Worm (Caenorhabditis elegans) whole organism, L4 larva: ENCODE data around the gene nhr-208.

Experiments
- F37D6.2 ChIP-seq: sonication (generic microtip); optimal IDR thresholded peaks from 2 replicates; lab custom pipeline; 2016; ENCODE audit warnings: mild to moderate bottlenecking, missing genetic modification characterization, missing compliant biosample characterization
- F44E2.7 ChIP-seq: fragments of 200-800 bp; sonication (Bioruptor generic); IDR thresholded peaks from 2 replicates; pipeline ENCODE4 v2.1.2; 2022; ENCODE audit warnings: missing genetic modification characterization, missing compliant biosample characterization
- R02D3.7 ChIP-seq: fragments of 150-350 bp; sonication (generic microtip); optimal IDR thresholded peaks from 3 replicates; lab custom pipeline; 2014; ENCODE audit warnings: missing biosample characterization, missing genetic modification characterization
- T26A8.4 ChIP-seq: fragments of 200-800 bp; sonication (Bioruptor generic); IDR thresholded peaks from 2 replicates; pipeline ENCODE4 v1.3.6; 2022; ENCODE audit warnings: missing genetic modification characterization, missing compliant biosample characterization
- Y5F2A.4 ChIP-seq: fragments of 200-800 bp; sonication (Bioruptor generic); optimal IDR thresholded peaks from 2 replicates; lab custom pipeline; 2018; ENCODE audit warnings: mild to moderate bottlenecking, missing genetic modification characterization, missing compliant biosample characterization
- Y75B8A.6 ChIP-seq: fragments of 200-800 bp; sonication (Bioruptor generic); IDR thresholded peaks from 2 replicates; pipeline ENCODE4 v1.3.6; 2022; ENCODE audit warnings: missing genetic modification reagents, missing genetic modification characterization, missing compliant biosample characterization
- aha-1 ChIP-seq: fragments of 150-350 bp; peaks from one replicate; lab custom pipeline; 2014; ENCODE audit warnings: missing biosample characterization, missing genetic modification characterization
- aly-2 ChIP-seq: sonication (generic microtip); optimal IDR thresholded peaks from 2 replicates; lab custom pipeline; 2018; ENCODE audit warnings: missing biosample characterization, missing genetic modification characterization
- ceh-82 ChIP-seq: sonication (generic microtip); optimal IDR thresholded peaks from 2 replicates; lab custom pipeline; 2017; ENCODE audit warnings: missing biosample characterization, missing genetic modification characterization
- daf-16 ChIP-seq, 3 experiments: sonication (generic microtip); optimal IDR thresholded peaks; 2 replicates each; lab custom pipeline; 2016 to 2017; ENCODE audit warnings: missing genetic modification characterization in 3 of 3, missing genetic modification reagents in 3 of 3, mild to moderate bottlenecking in 2 of 3, missing compliant biosample characterization in 2 of 3, missing biosample characterization in 1 of 3, moderate library complexity in 1 of 3
- daf-8 ChIP-seq: fragments of 200-800 bp; sonication (Bioruptor generic); IDR thresholded peaks from 2 replicates; pipeline ENCODE4 v1.3.6; 2022; ENCODE audit warnings: missing genetic modification characterization, missing compliant biosample characterization
- dmd-6 ChIP-seq: fragments of 200-800 bp; sonication (Bioruptor generic); IDR thresholded peaks from 2 replicates; pipeline ENCODE4 v1.3.6; 2022; ENCODE audit warnings: missing genetic modification reagents, missing genetic modification characterization, missing compliant biosample characterization
- dve-1 ChIP-seq: sonication (generic microtip); optimal IDR thresholded peaks from 2 replicates; lab custom pipeline; 2017; ENCODE audit warnings: antibody characterized with exemption, mild to moderate bottlenecking, missing genetic modification characterization, missing compliant biosample characterization; ENCODE audit not compliant: insufficient read depth
- fkh-10 ChIP-seq: fragments of 150-350 bp; optimal IDR thresholded peaks from 2 replicates; lab custom pipeline; 2014; ENCODE audit warnings: missing biosample characterization, missing genetic modification reagents, missing genetic modification characterization
- fos-1 ChIP-seq: fragments of 150-350 bp; optimal IDR thresholded peaks from 2 replicates; lab custom pipeline; 2014; ENCODE audit warnings: missing biosample characterization, missing genetic modification characterization
- hlh-11 ChIP-seq: fragments of 200-800 bp; sonication (Bioruptor generic); optimal IDR thresholded peaks from 2 replicates; lab custom pipeline; 2018; ENCODE audit warnings: mild to moderate bottlenecking, missing genetic modification characterization, missing compliant biosample characterization
- hlh-30 ChIP-seq: sonication (generic microtip); optimal IDR thresholded peaks from 2 replicates; lab custom pipeline; 2017; ENCODE audit warnings: antibody characterized with exemption, mild to moderate bottlenecking, missing genetic modification characterization, missing compliant biosample characterization; ENCODE audit not compliant: insufficient read depth
- hmg-1.1 ChIP-seq: fragments of 200-800 bp; sonication (Bioruptor generic); IDR thresholded peaks from 2 replicates; pipeline ENCODE4 v1.3.6; 2022; ENCODE audit warnings: missing genetic modification reagents, missing genetic modification characterization, missing compliant biosample characterization
- lin-15B ChIP-seq: fragments of 150-350 bp; sonication (generic microtip); optimal IDR thresholded peaks from 3 replicates; lab custom pipeline; 2014; ENCODE audit warnings: missing biosample characterization, missing genetic modification characterization
- lin-38 ChIP-seq: fragments of 200-800 bp; sonication (Bioruptor generic); IDR thresholded peaks from 2 replicates; pipeline ENCODE4 v1.3.6; 2022; ENCODE audit warnings: missing genetic modification reagents, missing genetic modification characterization, missing compliant biosample characterization
- lsy-2 ChIP-seq, 2 experiments: fragments of 150-350 bp in 1 of 2; sonication (generic microtip) in 1 of 2; optimal IDR thresholded peaks; 2 replicates each; lab custom pipeline; 2014 to 2017; ENCODE audit warnings: missing biosample characterization in 2 of 2, missing genetic modification characterization in 2 of 2
- madf-9 ChIP-seq: fragments of 200-800 bp; sonication (Bioruptor generic); conservative IDR thresholded peaks from 2 replicates; pipeline ENCODE4 v1.3.6; 2022; ENCODE audit warnings: missing genetic modification reagents, missing genetic modification characterization, missing compliant biosample characterization
- mdl-1 ChIP-seq, 2 experiments: fragments of 150-350 bp in 1 of 2; sonication (generic microtip) in 1 of 2; optimal IDR thresholded peaks; 2 replicates each; lab custom pipeline; 2014 to 2017; ENCODE audit warnings: missing biosample characterization in 2 of 2, missing genetic modification characterization in 2 of 2
- mdt-29 ChIP-seq: fragments of 200-800 bp; sonication (Bioruptor generic); IDR thresholded peaks from 2 replicates; pipeline ENCODE4 v1.3.6; 2022; ENCODE audit warnings: missing genetic modification reagents, missing genetic modification characterization, missing compliant biosample characterization
- mxl-2 ChIP-seq: fragments of 200-800 bp; sonication (Bioruptor generic); conservative IDR thresholded peaks from 2 replicates; pipeline ENCODE4 v1.3.6; 2022; ENCODE audit warnings: missing genetic modification reagents, missing genetic modification characterization, missing compliant biosample characterization
- mxl-3 ChIP-seq: fragments of 200-800 bp; sonication (Bioruptor generic); optimal IDR thresholded peaks from 2 replicates; lab custom pipeline; 2018; ENCODE audit warnings: mild to moderate bottlenecking, missing genetic modification characterization, missing compliant biosample characterization
- nhr-102 ChIP-seq: sonication (generic microtip); optimal IDR thresholded peaks from 2 replicates; lab custom pipeline; 2016; ENCODE audit warnings: mild to moderate bottlenecking, missing genetic modification characterization, moderate library complexity, missing compliant biosample characterization
- nhr-11 ChIP-seq: fragments of 150-350 bp; optimal IDR thresholded peaks from 2 replicates; lab custom pipeline; 2014; ENCODE audit warnings: missing biosample characterization, missing genetic modification characterization
- nhr-25 ChIP-seq: sonication (generic microtip); optimal IDR thresholded peaks from 2 replicates; lab custom pipeline; 2017; ENCODE audit warnings: missing genetic modification characterization, mild to moderate bottlenecking, missing compliant biosample characterization, antibody characterized with exemption, moderate library complexity, borderline replicate concordance; ENCODE audit not compliant: insufficient read depth
- nhr-41 ChIP-seq: fragments of 200-800 bp; sonication (Bioruptor generic); IDR thresholded peaks from 2 replicates; pipeline ENCODE4 v1.3.6; 2022; ENCODE audit warnings: missing genetic modification reagents, missing genetic modification characterization, missing compliant biosample characterization
- nhr-48 ChIP-seq: sonication (generic microtip); optimal IDR thresholded peaks from 2 replicates; lab custom pipeline; 2016; ENCODE audit warnings: mild to moderate bottlenecking, missing genetic modification characterization, missing compliant biosample characterization
- nhr-76 ChIP-seq: fragments of 150-350 bp; optimal IDR thresholded peaks from 2 replicates; lab custom pipeline; 2014; ENCODE audit warnings: missing biosample characterization, missing genetic modification characterization
- nhr-77 ChIP-seq: fragments of 150-350 bp; optimal IDR thresholded peaks from 2 replicates; lab custom pipeline; 2014; ENCODE audit warnings: missing biosample characterization, missing genetic modification characterization
- pqm-1 ChIP-seq: sonication (generic microtip); optimal IDR thresholded peaks from 2 replicates; lab custom pipeline; 2017; ENCODE audit warnings: missing biosample characterization, missing genetic modification characterization
- rbr-2 ChIP-seq: sonication (generic microtip); optimal IDR thresholded peaks from 2 replicates; lab custom pipeline; 2016; ENCODE audit warnings: missing genotype, missing genetic modification characterization, missing compliant biosample characterization
- sdz-12 ChIP-seq: fragments of 200-800 bp; sonication (Bioruptor generic); optimal IDR thresholded peaks from 2 replicates; lab custom pipeline; 2018; ENCODE audit warnings: mild to moderate bottlenecking, missing genetic modification characterization, missing compliant biosample characterization
- set-16 ChIP-seq: fragments of 200-800 bp; sonication (Bioruptor generic); IDR thresholded peaks from 2 replicates; pipeline ENCODE4 v1.3.6; 2022; ENCODE audit warnings: missing genetic modification reagents, missing genetic modification characterization, missing compliant biosample characterization
- snpc-4 ChIP-seq: fragments of 150-350 bp; optimal IDR thresholded peaks from 2 replicates; lab custom pipeline; 2014; ENCODE audit warnings: missing biosample characterization, missing genetic modification characterization
- unc-130 ChIP-seq: sonication (generic microtip); optimal IDR thresholded peaks from 2 replicates; lab custom pipeline; 2016; ENCODE audit warnings: missing genetic modification reagents, missing genetic modification characterization, missing compliant biosample characterization
- unc-62 ChIP-seq, 3 experiments: fragments of 150-350 bp in 1 of 3; sonication (generic microtip); optimal IDR thresholded peaks in 2 of 3; peaks in 1 of 3; 1 replicate in 1 of 3; 2 replicates in 2 of 3; lab custom pipeline; 2014 to 2017; ENCODE audit warnings: missing biosample characterization in 3 of 3, missing genetic modification characterization in 3 of 3, missing genetic modification reagents in 3 of 3, missing genotype in 1 of 3
- zfp-2 ChIP-seq: sonication (generic microtip); optimal IDR thresholded peaks from 2 replicates; lab custom pipeline; 2016; ENCODE audit warnings: mild to moderate bottlenecking, missing genetic modification characterization, missing compliant biosample characterization
- zip-11 ChIP-seq: fragments of 200-800 bp; sonication (Bioruptor generic); IDR thresholded peaks from 2 replicates; pipeline ENCODE4 v1.3.6; 2022; ENCODE audit warnings: missing genetic modification characterization, missing compliant biosample characterization
- zip-2 ChIP-seq: fragments of 150-350 bp; optimal IDR thresholded peaks from 2 replicates; lab custom pipeline; 2014; ENCODE audit warnings: missing biosample characterization, missing genetic modification characterization

Gene nhr-208

DNA sequence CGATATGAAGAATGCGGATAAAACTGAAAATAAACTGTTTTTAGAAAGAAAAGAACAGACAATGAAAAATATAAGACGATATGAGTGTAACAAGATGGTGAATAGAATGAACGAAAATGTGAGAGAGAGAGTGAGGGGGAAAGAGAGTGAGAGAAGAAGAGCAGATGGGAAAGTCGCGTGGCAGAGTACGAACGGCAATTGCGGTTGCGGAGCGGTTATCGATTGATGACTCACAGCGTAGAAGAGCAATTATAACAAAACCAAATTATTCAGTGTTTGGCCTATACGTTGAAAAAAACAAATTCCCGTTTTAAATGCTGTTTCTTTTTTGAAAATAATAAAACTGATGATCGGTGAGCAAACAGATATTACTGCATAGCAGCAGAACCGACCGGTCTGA lies 28.7 kb upstream of the nhr-208 start, which contains the start of gene pqn-53 (continued):
- TF ChIP-seq sdz-12 (GFP tag; lab: Kevin White, UChicago) = no peak
- no peak for TF ChIP-seq mxl-2 (GFP tag; lab: Robert Waterston, UW)
- no peak for TF ChIP-seq nhr-102 (tag; lab: Kevin White, UChicago)
- no peak for TF ChIP-seq unc-130 (GFP tag; lab: Kevin White, UChicago)
- no peak for TF ChIP-seq fos-1 (tag; lab: Kevin White, UChicago)
- no peak for TF ChIP-seq daf-16 (GFP tag; optimal IDR thresholded peaks at IDR 0.05; lab: Kevin White, UChicago)
- no peak for TF ChIP-seq daf-16 (tag; optimal IDR thresholded peaks at IDR 0.05; lab: Kevin White, UChicago)
- TF ChIP-seq zip-11 (GFP tag; lab: Robert Waterston, UW) = no peak
- no peak for TF ChIP-seq pqm-1 (tag; lab: Kevin White, UChicago)

DNA sequence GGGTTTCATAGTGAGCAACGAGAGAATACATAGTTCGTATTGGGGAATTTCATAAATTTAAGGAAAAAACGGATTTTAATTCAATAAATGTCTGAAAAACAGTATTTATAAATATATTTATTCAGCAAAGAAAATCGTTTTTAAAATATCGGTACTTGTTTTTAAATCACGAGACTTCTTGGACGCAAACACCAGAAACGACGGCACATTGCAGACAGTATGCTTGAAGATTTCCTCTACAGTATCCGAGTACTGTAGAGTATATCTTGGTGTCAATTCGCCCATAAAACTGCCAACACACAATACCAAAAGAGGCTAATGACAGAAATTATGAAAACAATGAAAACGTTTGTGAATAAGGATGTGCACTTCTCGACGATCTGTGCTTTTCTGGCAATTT lies 28.3 kb upstream of the nhr-208 start:
- TF ChIP-seq Y5F2A.4 (GFP tag; lab: Kevin White, UChicago) (no peak), hlh-30 (tag; lab: Kevin White, UChicago) (peak; percentile 85), F37D6.2 (no peak), ceh-82 (tag; lab: Kevin White, UChicago) (no peak), aha-1 (peak; percentile 58), nhr-76 (tag; lab: Kevin White, UChicago) (no peak), lsy-2 (tag; optimal IDR thresholded peaks at IDR 0.05; lab: Kevin White, UChicago) (peak in 1 of 2 experiments; percentile 32)

DNA sequence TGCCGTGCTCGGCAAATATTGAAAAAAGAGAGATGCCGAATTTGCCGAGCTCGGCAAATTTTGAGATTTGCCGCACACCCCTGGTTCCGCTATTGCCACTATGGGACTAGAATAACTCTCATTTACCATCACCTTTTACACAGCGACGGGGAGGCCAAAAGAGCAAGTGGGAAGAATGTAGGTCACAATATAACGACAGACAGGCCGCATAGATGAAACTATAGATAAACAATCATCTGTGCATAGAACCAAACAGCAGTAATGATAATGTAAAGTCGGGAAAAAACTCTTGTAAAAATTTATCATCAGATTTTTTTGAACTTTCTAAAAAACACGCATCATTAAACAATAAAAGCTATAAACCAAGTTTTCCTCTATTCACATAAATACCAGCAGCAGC lies 25.7 kb upstream of the nhr-208 start, which contains the start of gene kmo-2:
Gene kmo-2, minus strand, starts transcription at position 101 of the 400 bp plus-strand sequence.
- no peak for TF ChIP-seq sdz-12 (GFP tag; lab: Kevin White, UChicago)
- TF ChIP-seq set-16 = no peak
- no peak for TF ChIP-seq F37D6.2
- no peak for TF ChIP-seq zfp-2 (tag; lab: Kevin White, UChicago)
- no peak for TF ChIP-seq madf-9 (GFP tag; lab: Robert Waterston, UW)
- TF ChIP-seq daf-8 (GFP tag; lab: Robert Waterston, UW) = no peak
- no peak for TF ChIP-seq dmd-6
- no peak for TF ChIP-seq lin-15B (tag; lab: Kevin White, UChicago)
- no peak for TF ChIP-seq T26A8.4
- no peak for TF ChIP-seq aly-2
- no peak for TF ChIP-seq nhr-11 (tag; lab: Kevin White, UChicago)
- TF ChIP-seq Y75B8A.6 (GFP tag; lab: Robert Waterston, UW) = no peak

DNA sequence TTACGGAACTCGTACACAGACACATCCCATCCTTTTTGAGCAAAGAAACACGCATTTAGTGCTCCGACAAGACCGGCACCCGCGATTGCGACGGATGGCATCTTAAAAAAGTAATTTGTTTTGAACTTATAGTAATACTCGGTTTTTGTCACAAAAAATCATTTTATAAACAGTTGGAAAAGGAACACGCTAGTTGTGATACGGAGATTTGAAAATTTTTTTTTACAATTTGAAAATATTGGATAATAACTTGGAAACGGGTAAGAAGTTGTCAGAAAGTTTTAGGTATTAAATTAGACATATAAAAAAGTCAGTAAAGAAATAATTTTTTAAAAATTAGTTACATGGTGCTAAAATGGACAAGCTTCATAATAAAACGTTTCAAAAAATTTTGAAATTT lies 23.7 kb upstream of the nhr-208 start, which contains the start of gene kmo-1:
Gene kmo-1, minus strand, starts transcription at position 101 of the 400 bp plus-strand sequence.
- TF ChIP-seq mdt-29 (GFP tag; lab: Robert Waterston, UW) (no peak), fkh-10 (no peak), zip-2 (no peak), nhr-41 (no peak)

DNA sequence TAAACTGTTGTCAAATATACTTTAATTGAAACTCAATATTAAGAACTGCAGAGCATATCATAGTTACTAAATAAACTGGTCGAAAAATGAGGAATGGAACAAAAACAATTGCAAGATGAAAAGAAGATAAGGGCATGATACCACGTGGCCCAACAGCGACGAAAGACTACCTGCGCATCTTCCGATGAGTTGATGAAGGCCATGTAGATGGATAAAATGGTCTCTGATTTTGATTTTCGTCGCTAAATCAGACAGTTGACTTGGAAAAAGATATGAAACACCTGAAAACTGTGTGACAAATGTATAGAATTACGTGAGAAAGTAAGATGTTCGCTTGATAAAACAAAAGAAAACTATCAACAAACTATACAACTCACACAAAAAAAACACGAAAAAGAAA lies 22.6 kb upstream of the nhr-208 start:
- no peak for TF ChIP-seq R02D3.7 (tag; lab: Kevin White, UChicago)
- TF ChIP-seq nhr-76 (tag; lab: Kevin White, UChicago) = no peak
- peak; percentile 45 for TF ChIP-seq hlh-11
- TF ChIP-seq aha-1 = peak; percentile 46
- TF ChIP-seq lin-38 (GFP tag; lab: Robert Waterston, UW) = no peak
- TF ChIP-seq madf-9 (GFP tag; lab: Robert Waterston, UW) = no peak
- peak; percentile 83 for TF ChIP-seq mxl-3
- TF ChIP-seq nhr-48 (tag; lab: Kevin White, UChicago) = no peak
- TF ChIP-seq nhr-25 (tag; lab: Kevin White, UChicago) = peak; percentile 65
- no peak for TF ChIP-seq nhr-77
- peak; percentile 81 for TF ChIP-seq hlh-30 (tag; lab: Kevin White, UChicago)
- TF ChIP-seq dve-1 (tag; lab: Kevin White, UChicago) = no peak
- peak in 1 of 2 experiments; percentile 3 for TF ChIP-seq unc-62 (GFP tag; optimal IDR thresholded peaks at IDR 0.05 in 1 of 2; lab: Kevin White, UChicago)
- no peak for TF ChIP-seq unc-62 (tag; optimal IDR thresholded peaks at IDR 0.05; lab: Kevin White, UChicago)
- TF ChIP-seq F44E2.7 (GFP tag; lab: Robert Waterston, UW) = no peak
- TF ChIP-seq dmd-6 = peak; percentile 32; the same call in 1 of the 2 replicates
- TF ChIP-seq Y5F2A.4 (GFP tag; lab: Kevin White, UChicago) = no peak
- no peak for TF ChIP-seq hmg-1.1 (GFP tag; lab: Robert Waterston, UW)
- TF ChIP-seq mdl-1 (tag; optimal IDR thresholded peaks at IDR 0.05; lab: Kevin White, UChicago) = peak; percentile 14 to 70
- no peak for TF ChIP-seq T26A8.4
- no peak for TF ChIP-seq snpc-4 (tag; lab: Kevin White, UChicago)
- no peak for TF ChIP-seq nhr-41
- no peak for TF ChIP-seq rbr-2 (tag; lab: Kevin White, UChicago)
